Worm (Caenorhabditis elegans): ENCODE results near the gene C31B8.7.

ce11 chrV:2943859-2944258 is 40.7 kb upstream of the C31B8.7 start, which contains the start of gene srw-137:
- no peak for TF ChIP-seq him-1 (tag; optimal IDR thresholded peaks at IDR 0.05)
- TF ChIP-seq W03F9.2 (tag; optimal IDR thresholded peaks at IDR 0.05), result no peak
- no peak for TF ChIP-seq dao-5 (tag; optimal IDR thresholded peaks at IDR 0.05)

Data from whole organism, L4/young adult.